Worm (Caenorhabditis elegans) whole organism, early embryonic: ENCODE results near the gene col-8.

Experiments used
- F13C5.2 ChIP-seq: sonication (generic microtip); optimal IDR thresholded peaks from 2 replicates; lab custom pipeline; 2017; ENCODE audit warnings: mild to moderate bottlenecking, missing genetic modification characterization, inconsistent platforms, missing compliant biosample characterization
- aly-1 ChIP-seq: sonication (generic microtip); optimal IDR thresholded peaks from 2 replicates; lab custom pipeline; 2016; ENCODE audit warnings: missing genetic modification characterization, missing compliant biosample characterization
- ama-1 ChIP-seq: fragments of 150-350 bp; optimal IDR thresholded peaks from 2 replicates; lab custom pipeline; 2014
- hmbx-1 ChIP-seq: sonication (generic microtip); optimal IDR thresholded peaks from 2 replicates; lab custom pipeline; 2016; ENCODE audit warnings: mild to moderate bottlenecking, missing genetic modification characterization, missing compliant biosample characterization
- hmg-4 ChIP-seq: fragments of 200-800 bp; sonication (Bioruptor generic); optimal IDR thresholded peaks from 2 replicates; lab custom pipeline; 2018; ENCODE audit warnings: mild to moderate bottlenecking, missing genetic modification characterization, missing compliant biosample characterization
- sea-1 ChIP-seq: fragments of 200-800 bp; sonication (Bioruptor generic); conservative IDR thresholded peaks from 2 replicates; pipeline ENCODE4 v1.3.6; 2022; ENCODE audit warnings: missing genetic modification characterization, missing compliant biosample characterization
- tbx-37 ChIP-seq: fragments of 200-800 bp; sonication (Bioruptor generic); conservative IDR thresholded peaks from 2 replicates; pipeline ENCODE4 v1.3.6; 2022; ENCODE audit warnings: missing genetic modification reagents, missing genetic modification characterization, missing compliant biosample characterization

- TF ChIP-seq hmbx-1 (tag; lab: Kevin White, UChicago) = no peak
- TF ChIP-seq sea-1 (GFP tag; lab: Robert Waterston, UW) = no peak
- TF ChIP-seq ama-1 (lab: Kevin White, UChicago) = no peak
- no peak for TF ChIP-seq hmg-4 (GFP tag; lab: Kevin White, UChicago)
- no peak for TF ChIP-seq F13C5.2 (tag; lab: Kevin White, UChicago)
- no peak for TF ChIP-seq aly-1 (tag; lab: Kevin White, UChicago)
- TF ChIP-seq tbx-37 = no peak
Measured at ce11 chrIII:7025839-7026238, 5.4 kb upstream of the col-8 start.
